Worm (Caenorhabditis elegans) whole organism, L1 larva: ENCODE data around the gene T26G10.1.

ENCODE experiments used
- aly-2 ChIP-seq: fragments of 150-350 bp; optimal IDR thresholded peaks from 2 replicates; lab custom pipeline; 2014; ENCODE audit warnings: missing biosample characterization, missing genetic modification characterization
- efl-3 ChIP-seq: fragments of 200-800 bp; sonication (Bioruptor generic); optimal IDR thresholded peaks from 2 replicates; lab custom pipeline; 2018; ENCODE audit warnings: mild to moderate bottlenecking, missing genetic modification characterization, missing compliant biosample characterization
- fos-1 ChIP-seq: fragments of 150-350 bp; optimal IDR thresholded peaks from 2 replicates; lab custom pipeline; 2014; ENCODE audit warnings: missing biosample characterization, missing genetic modification characterization
- nhr-237 ChIP-seq: fragments of 150-350 bp; optimal IDR thresholded peaks from 2 replicates; lab custom pipeline; 2014; ENCODE audit warnings: missing biosample characterization, missing genetic modification characterization
- nhr-85 ChIP-seq: sonication (generic microtip); peaks from one replicate; lab custom pipeline; 2016; ENCODE audit warnings: missing genetic modification characterization, inconsistent platforms, missing compliant biosample characterization

- TF ChIP-seq efl-3 (no peak), nhr-237 (no peak), aly-2 (tag; lab: Kevin White, UChicago) (no peak), nhr-85 (tag; lab: Kevin White, UChicago) (no peak), fos-1 (tag; lab: Kevin White, UChicago) (no peak)
These were observed 48.3 kb upstream of the T26G10.1 start for ce11 chrIII:9454730-9455129.
